Worm (Caenorhabditis elegans) whole organism, young adult: Measurements from ENCODE around the gene cyp-13A11.
A peak's percentile ranks its signal among the peaks of the same experiment; 100 is the strongest.

Experiments used
- B0261.1 ChIP-seq: sonication (generic microtip); optimal IDR thresholded peaks from 2 replicates; lab custom pipeline; 2016; ENCODE audit warnings: mild to moderate bottlenecking, missing genetic modification characterization, moderate library complexity, missing compliant biosample characterization
- B0336.3 ChIP-seq: fragments of 200-800 bp; sonication (Bioruptor generic); IDR thresholded peaks from 2 replicates; pipeline ENCODE4 v1.3.6; 2022; ENCODE audit warnings: missing genetic modification characterization, missing compliant biosample characterization
- D2030.7 ChIP-seq: fragments of 200-800 bp; sonication (Bioruptor generic); IDR thresholded peaks from 2 replicates; pipeline ENCODE4 v1.3.6; 2022; ENCODE audit warnings: missing genetic modification reagents, missing genetic modification characterization, missing compliant biosample characterization
- F10E7.11 ChIP-seq: sonication (generic microtip); optimal IDR thresholded peaks from 2 replicates; lab custom pipeline; 2017; ENCODE audit warnings: mild to moderate bottlenecking, missing genetic modification characterization, moderate library complexity, missing compliant biosample characterization
- F33H1.4 ChIP-seq: fragments of 200-800 bp; sonication (Bioruptor generic); IDR thresholded peaks from 2 replicates; pipeline ENCODE4 v1.3.6; 2022; ENCODE audit warnings: missing genetic modification reagents, missing genetic modification characterization, missing compliant biosample characterization
- F39B2.1 ChIP-seq: fragments of 200-800 bp; sonication (Bioruptor generic); IDR thresholded peaks from 2 replicates; pipeline ENCODE4 v1.3.6; 2022; ENCODE audit warnings: missing genetic modification reagents, missing genetic modification characterization, missing compliant biosample characterization
- F52B5.7 ChIP-seq: sonication (generic microtip); optimal IDR thresholded peaks from 2 replicates; lab custom pipeline; 2016; ENCODE audit warnings: mild to moderate bottlenecking, missing genetic modification characterization, missing compliant biosample characterization
- F57A8.1 ChIP-seq: fragments of 200-800 bp; sonication (Bioruptor generic); optimal IDR thresholded peaks from 2 replicates; lab custom pipeline; 2018; ENCODE audit warnings: mild to moderate bottlenecking, missing genetic modification characterization, moderate library complexity, missing compliant biosample characterization
- K11D2.4 ChIP-seq: fragments of 200-800 bp; sonication (Bioruptor generic); IDR thresholded peaks from 2 replicates; pipeline ENCODE4 v1.3.6; 2022; ENCODE audit warnings: missing genetic modification reagents, missing genetic modification characterization, missing compliant biosample characterization
- Y56A3A.18 ChIP-seq: fragments of 200-800 bp; sonication (Bioruptor generic); IDR thresholded peaks from 2 replicates; pipeline ENCODE4 v1.3.6; 2022; ENCODE audit warnings: missing genetic modification reagents, missing genetic modification characterization, missing compliant biosample characterization
- Y79H2A.3 ChIP-seq: fragments of 200-800 bp; sonication (Bioruptor generic); conservative IDR thresholded peaks from 2 replicates; pipeline ENCODE4 v1.3.6; 2022; ENCODE audit warnings: missing genetic modification reagents, missing genetic modification characterization, missing compliant biosample characterization
- Y95B8A.8 ChIP-seq: fragments of 200-800 bp; sonication (Bioruptor generic); IDR thresholded peaks from 2 replicates; pipeline ENCODE4 v1.3.6; 2022; ENCODE audit warnings: missing genetic modification reagents, missing genetic modification characterization, missing compliant biosample characterization
- akir-1 ChIP-seq: fragments of 200-800 bp; sonication (Bioruptor generic); optimal IDR thresholded peaks from 2 replicates; lab custom pipeline; 2018; ENCODE audit warnings: mild to moderate bottlenecking, missing genetic modification characterization, moderate library complexity, missing compliant biosample characterization
- ama-1 ChIP-seq, 3 experiments: fragments of 150-350 bp in 1 of 3; sonication (generic microtip) in 2 of 3; optimal IDR thresholded peaks; 2 replicates each; lab custom pipeline; 2014 to 2018; ENCODE audit warnings: missing biosample characterization in 2 of 3, missing genetic modification characterization in 2 of 3, missing genetic modification reagents in 2 of 3
- aptf-2 ChIP-seq: fragments of 200-800 bp; sonication (Bioruptor generic); conservative IDR thresholded peaks from 2 replicates; pipeline ENCODE4 v1.3.6; 2022; ENCODE audit warnings: missing genetic modification reagents, missing genetic modification characterization, missing compliant biosample characterization
- aptf-3 ChIP-seq: fragments of 200-800 bp; sonication (Bioruptor generic); IDR thresholded peaks from 2 replicates; pipeline ENCODE4 v1.3.6; 2022; ENCODE audit warnings: missing genetic modification characterization, missing compliant biosample characterization
- athp-1 ChIP-seq: sonication (generic microtip); optimal IDR thresholded peaks from 2 replicates; lab custom pipeline; 2017; ENCODE audit warnings: mild to moderate bottlenecking, missing genetic modification characterization, missing compliant biosample characterization
- attf-3 ChIP-seq: fragments of 200-800 bp; sonication (Bioruptor generic); conservative IDR thresholded peaks from 2 replicates; pipeline ENCODE4 v1.3.6; 2022; ENCODE audit warnings: missing genetic modification reagents, missing genetic modification characterization, missing compliant biosample characterization
- attf-5 ChIP-seq: fragments of 200-800 bp; sonication (Bioruptor generic); optimal IDR thresholded peaks from 2 replicates; lab custom pipeline; 2018; ENCODE audit warnings: mild to moderate bottlenecking, missing genetic modification characterization, missing compliant biosample characterization
- attf-6 ChIP-seq: fragments of 200-800 bp; sonication (Bioruptor generic); IDR thresholded peaks from 2 replicates; pipeline ENCODE4 v1.3.6; 2022; ENCODE audit warnings: missing genetic modification reagents, missing genetic modification characterization, missing compliant biosample characterization
- ceh-40 ChIP-seq: fragments of 200-800 bp; sonication (Bioruptor generic); IDR thresholded peaks from 2 replicates; pipeline ENCODE4 v1.3.6; 2022; ENCODE audit warnings: missing genetic modification characterization, missing compliant biosample characterization
- ceh-91 ChIP-seq: fragments of 200-800 bp; sonication (Bioruptor generic); IDR thresholded peaks from 2 replicates; pipeline ENCODE4 v1.3.6; 2022; ENCODE audit warnings: missing genetic modification reagents, missing genetic modification characterization, missing compliant biosample characterization
- chd-7 ChIP-seq: sonication (generic microtip); optimal IDR thresholded peaks from 2 replicates; lab custom pipeline; 2016; ENCODE audit warnings: mild to moderate bottlenecking, missing genetic modification characterization, moderate library complexity, missing compliant biosample characterization
- dpl-1 ChIP-seq: fragments of 150-350 bp; optimal IDR thresholded peaks from 2 replicates; lab custom pipeline; 2014; ENCODE audit warnings: missing biosample characterization, missing genetic modification reagents, missing genetic modification characterization
- egl-44 ChIP-seq: fragments of 200-800 bp; sonication (Bioruptor generic); IDR thresholded peaks from 2 replicates; pipeline ENCODE4 v1.3.6; 2022; ENCODE audit warnings: missing genetic modification reagents, missing genetic modification characterization, missing compliant biosample characterization
- fkh-3 ChIP-seq: sonication (generic microtip); optimal IDR thresholded peaks from 2 replicates; lab custom pipeline; 2016; ENCODE audit warnings: mild to moderate bottlenecking, missing genetic modification characterization, missing compliant biosample characterization
- hlh-12 ChIP-seq: sonication (generic microtip); optimal IDR thresholded peaks from 2 replicates; lab custom pipeline; 2016; ENCODE audit warnings: missing genetic modification characterization, missing compliant biosample characterization
- hlh-26 ChIP-seq: fragments of 200-800 bp; sonication (Bioruptor generic); conservative IDR thresholded peaks from 2 replicates; pipeline ENCODE4 v1.3.6; 2022; ENCODE audit warnings: missing genetic modification reagents, missing genetic modification characterization, missing compliant biosample characterization
- hsf-1 ChIP-seq: fragments of 200-800 bp; sonication (Bioruptor generic); IDR thresholded peaks from 2 replicates; pipeline ENCODE4 v1.3.6; 2022; ENCODE audit warnings: missing genetic modification reagents, missing genetic modification characterization, missing compliant biosample characterization
- lin-35 ChIP-seq, 3 experiments: fragments of 150-350 bp in 2 of 3; sonication (generic microtip) in 1 of 3; optimal IDR thresholded peaks; 2 replicates each; lab custom pipeline; 2014 to 2018; ENCODE audit warnings: missing biosample characterization in 3 of 3, missing genetic modification characterization in 3 of 3, missing genetic modification reagents in 3 of 3
- lin-54 ChIP-seq: fragments of 200-800 bp; sonication (Bioruptor generic); optimal IDR thresholded peaks from 2 replicates; lab custom pipeline; 2018; ENCODE audit warnings: mild to moderate bottlenecking, missing genetic modification characterization, missing compliant biosample characterization
- lir-1 ChIP-seq: fragments of 200-800 bp; sonication (Bioruptor generic); conservative IDR thresholded peaks from 2 replicates; pipeline ENCODE4 v1.3.6; 2022; ENCODE audit warnings: missing genetic modification reagents, missing genetic modification characterization, missing compliant biosample characterization
- madf-3 ChIP-seq: fragments of 200-800 bp; sonication (Bioruptor generic); IDR thresholded peaks from 2 replicates; pipeline ENCODE4 v1.3.6; 2022; ENCODE audit warnings: missing genetic modification reagents, missing genetic modification characterization, missing compliant biosample characterization
- madf-6 ChIP-seq: fragments of 200-800 bp; sonication (Bioruptor generic); IDR thresholded peaks from 2 replicates; pipeline ENCODE4 v1.3.6; 2022; ENCODE audit warnings: missing genetic modification reagents, missing genetic modification characterization, missing compliant biosample characterization
- madf-8 ChIP-seq: fragments of 200-800 bp; sonication (Bioruptor generic); conservative IDR thresholded peaks from 2 replicates; pipeline ENCODE4 v1.3.6; 2022; ENCODE audit warnings: missing genetic modification reagents, missing genetic modification characterization, missing compliant biosample characterization
- mcd-1 ChIP-seq: fragments of 200-800 bp; sonication (Bioruptor generic); IDR thresholded peaks from 2 replicates; pipeline ENCODE4 v1.3.6; 2022; ENCODE audit warnings: missing genetic modification reagents, missing genetic modification characterization, missing compliant biosample characterization
- mel-28 ChIP-seq: sonication (generic microtip); optimal IDR thresholded peaks from 2 replicates; lab custom pipeline; 2016; ENCODE audit warnings: borderline replicate concordance, mild to moderate bottlenecking, missing genetic modification characterization, missing compliant biosample characterization
- nhr-90 ChIP-seq: sonication (generic microtip); optimal IDR thresholded peaks from 2 replicates; lab custom pipeline; 2016; ENCODE audit warnings: missing genotype, mild to moderate bottlenecking, missing genetic modification characterization, missing compliant biosample characterization
- pha-4 ChIP-seq: fragments of 150-350 bp; sonication (generic microtip); optimal IDR thresholded peaks from 2 replicates; lab custom pipeline; 2014; ENCODE audit warnings: missing biosample characterization, missing genetic modification reagents, missing genetic modification characterization
- rec-8 ChIP-seq, 2 experiments: sonication (generic microtip); optimal IDR thresholded peaks; 2 replicates each; lab custom pipeline; 2016; ENCODE audit warnings: mild to moderate bottlenecking in 2 of 2, missing genetic modification characterization in 2 of 2, missing genetic modification reagents in 2 of 2, missing genotype in 2 of 2, missing biosample characterization in 1 of 2, missing compliant biosample characterization in 1 of 2, moderate library complexity in 1 of 2
- sea-2 ChIP-seq: fragments of 200-800 bp; sonication (Bioruptor generic); IDR thresholded peaks from 2 replicates; pipeline ENCODE4 v1.3.6; 2022; ENCODE audit warnings: missing genetic modification characterization, missing compliant biosample characterization
- snpc-4 ChIP-seq, 5 experiments: fragments of 150-350 bp in 1 of 5; sonication (generic microtip) in 4 of 5; optimal IDR thresholded peaks; 2 replicates each; lab custom pipeline; 2014 to 2018; ENCODE audit warnings: missing genetic modification characterization in 5 of 5, missing biosample characterization in 3 of 5, antibody characterized with exemption in 2 of 5, mild to moderate bottlenecking in 2 of 5, missing compliant biosample characterization in 2 of 5, missing genotype in 2 of 5, moderate library complexity in 2 of 5, missing genetic modification reagents in 1 of 5
- sptf-2 ChIP-seq: fragments of 200-800 bp; sonication (Bioruptor generic); optimal IDR thresholded peaks from 2 replicates; lab custom pipeline; 2018; ENCODE audit warnings: mild to moderate bottlenecking, missing genetic modification characterization, missing compliant biosample characterization
- tbp1 ChIP-seq: fragments of 200-800 bp; sonication (Bioruptor generic); optimal IDR thresholded peaks from 2 replicates; lab custom pipeline; 2018; ENCODE audit warnings: mild to moderate bottlenecking, missing genetic modification characterization, missing compliant biosample characterization
- zfh-2 ChIP-seq: fragments of 200-800 bp; sonication (Bioruptor generic); conservative IDR thresholded peaks from 2 replicates; pipeline ENCODE4 v1.3.6; 2022; ENCODE audit warnings: missing genetic modification reagents, missing genetic modification characterization, missing compliant biosample characterization
- ztf-26 ChIP-seq: sonication (generic microtip); optimal IDR thresholded peaks from 2 replicates; lab custom pipeline; 2017; ENCODE audit warnings: missing genetic modification characterization, missing compliant biosample characterization
- ztf-6 ChIP-seq: fragments of 200-800 bp; sonication (Bioruptor generic); IDR thresholded peaks from 2 replicates; pipeline ENCODE4 v1.3.6; 2022; ENCODE audit warnings: missing genetic modification reagents, missing genetic modification characterization, missing compliant biosample characterization

Gene cyp-13A11

DNA sequence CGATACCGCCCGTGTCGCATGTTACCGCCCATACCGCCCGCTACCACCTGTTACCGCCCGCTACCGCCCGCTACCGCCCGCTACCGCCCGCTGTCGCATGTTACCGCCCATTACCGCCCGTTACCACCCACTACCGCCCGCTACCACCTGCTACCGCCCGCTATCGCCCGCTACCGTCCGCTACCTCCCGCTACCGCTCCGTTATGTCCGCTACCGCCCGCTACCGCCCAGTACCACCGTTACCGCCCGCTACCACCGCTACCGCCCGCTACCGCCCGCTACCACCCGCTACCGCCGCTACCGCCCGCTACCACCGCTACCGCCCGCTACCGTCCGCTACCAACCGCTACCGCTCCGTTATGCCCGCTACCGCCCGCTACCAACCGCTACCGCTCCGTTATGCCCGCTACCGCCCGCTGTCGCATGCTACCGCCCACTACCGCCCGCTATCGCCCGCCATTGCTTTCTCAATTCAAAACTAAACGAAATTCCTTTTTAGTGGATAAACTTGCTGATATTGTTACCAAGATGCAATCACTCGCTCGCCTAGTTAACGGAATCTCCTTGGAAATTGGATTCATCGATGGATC lies 11.7 kb downstream of the cyp-13A11 start:
- TF ChIP-seq sea-2 (GFP tag; lab: Robert Waterston, UW) (no peak), B0336.3 (GFP tag; lab: Robert Waterston, UW) (no peak), zfh-2 (GFP tag; lab: Robert Waterston, UW) (peak; percentile 91), attf-3 (GFP tag; lab: Robert Waterston, UW) (0 out of 2 replicates have a peak, but pooled peaks have one; percentile 7), sptf-2 (GFP tag; lab: Kevin White, UChicago) (no peak), tbp1 (GFP tag; lab: Kevin White, UChicago) (no peak), hlh-26 (no peak), B0261.1 (tag; lab: Kevin White, UChicago) (no peak), akir-1 (GFP tag; lab: Kevin White, UChicago) (no peak), ama-1 (optimal IDR thresholded peaks at IDR 0.05; lab: Kevin White, UChicago) (no peak), ama-1 (GFP tag; optimal IDR thresholded peaks at IDR 0.05; lab: Kevin White, UChicago) (no peak), F39B2.1 (GFP tag; lab: Robert Waterston, UW) (no peak), fkh-3 (tag; lab: Kevin White, UChicago) (no peak), madf-8 (GFP tag; lab: Robert Waterston, UW) (no peak), ztf-6 (no peak), Y56A3A.18 (GFP tag; lab: Robert Waterston, UW) (no peak), athp-1 (tag; lab: Kevin White, UChicago) (no peak), rec-8 (tag; optimal IDR thresholded peaks at IDR 0.05; lab: Kevin White, UChicago) (no peak), F10E7.11 (tag; lab: Kevin White, UChicago) (no peak), mcd-1 (GFP tag; lab: Robert Waterston, UW) (no peak), attf-6 (no peak), madf-6 (GFP tag; lab: Robert Waterston, UW) (no peak), D2030.7 (no peak), pha-4 (tag; lab: Kevin White, UChicago) (no peak), ceh-40 (GFP tag; lab: Robert Waterston, UW) (no peak), F57A8.1 (GFP tag; lab: Kevin White, UChicago) (no peak), dpl-1 (no peak), lir-1 (GFP tag; lab: Robert Waterston, UW) (no peak), aptf-2 (GFP tag; lab: Robert Waterston, UW) (peak; percentile 11; the same call in 1 of the 2 replicates), attf-5 (GFP tag; lab: Kevin White, UChicago) (no peak), madf-3 (GFP tag; lab: Robert Waterston, UW) (0 out of 2 replicates have a peak, but pooled peaks have one; percentile 37), Y95B8A.8 (GFP tag; lab: Robert Waterston, UW) (no peak), mel-28 (tag; lab: Kevin White, UChicago) (no peak), lin-35 (GFP tag; optimal IDR thresholded peaks at IDR 0.05; lab: Kevin White, UChicago) (no peak), snpc-4 (GFP tag; optimal IDR thresholded peaks at IDR 0.05; lab: Kevin White, UChicago) (no peak), snpc-4 (tag; optimal IDR thresholded peaks at IDR 0.05; lab: Kevin White, UChicago) (no peak), egl-44 (GFP tag; lab: Robert Waterston, UW) (0 out of 2 replicates have a peak, but pooled peaks have one; percentile 11), ceh-91 (0 out of 2 replicates have a peak, but pooled peaks have one; percentile 15), F52B5.7 (peak; percentile 49), lin-54 (GFP tag; lab: Kevin White, UChicago) (no peak), Y79H2A.3 (GFP tag; lab: Robert Waterston, UW) (no peak), hsf-1 (GFP tag; lab: Robert Waterston, UW) (no peak), ztf-26 (tag; lab: Kevin White, UChicago) (no peak), aptf-3 (GFP tag; lab: Robert Waterston, UW) (no peak), nhr-90 (tag; lab: Kevin White, UChicago) (no peak), hlh-12 (tag; lab: Kevin White, UChicago) (no peak), chd-7 (tag; lab: Kevin White, UChicago) (no peak), F33H1.4 (peak; percentile 11; the same call in 1 of the 2 replicates), K11D2.4 (peak; percentile 34; the same call in 1 of the 2 replicates)
